Worm (Caenorhabditis elegans): ENCODE measurements around the gene ZK470.4.

ZK470.4 gene

ce11 chrX:4132243-4132642 is 7.3 kb downstream of the ZK470.4 start:
- no peak for TF ChIP-seq F26F4.8 (GFP tag; conservative IDR thresholded peaks at IDR 0.05)
- TF ChIP-seq hlh-30 (tag; optimal IDR thresholded peaks at IDR 0.05; ENCODE audit: insufficient read depth): peak; percentile 87
- TF ChIP-seq unc-130 (GFP tag; optimal IDR thresholded peaks at IDR 0.05): no peak
- TF ChIP-seq mes-2 (tag; optimal IDR thresholded peaks at IDR 0.05; ENCODE audit: poor library complexity, severe bottlenecking): no peak
- TF ChIP-seq ceh-62 (tag; optimal IDR thresholded peaks at IDR 0.05): no peak
- peak in 1 of 2 experiments; percentile 15 for TF ChIP-seq hif-1 (tag; optimal IDR thresholded peaks at IDR 0.05)
- TF ChIP-seq cey-2 (tag; optimal IDR thresholded peaks at IDR 0.05; ENCODE audit: borderline replicate concordance, insufficient read depth): peak; percentile 81
- no peak for TF ChIP-seq lin-1 (GFP tag; IDR thresholded peaks at IDR 0.05)
- no peak for TF ChIP-seq ceh-32 (tag; optimal IDR thresholded peaks at IDR 0.05; ENCODE audit: poor library complexity)
- TF ChIP-seq dmd-9 (GFP tag; IDR thresholded peaks at IDR 0.05): no peak
- TF ChIP-seq spr-1 (tag; optimal IDR thresholded peaks at IDR 0.05): no peak
- TF ChIP-seq nhr-28 (tag; optimal IDR thresholded peaks at IDR 0.05): peak; percentile 60
- no peak for TF ChIP-seq saeg-2 (GFP tag; IDR thresholded peaks at IDR 0.05)
- no peak for TF ChIP-seq Y105C5A.15 (GFP tag; IDR thresholded peaks at IDR 0.05)
- no peak for TF ChIP-seq fos-1 (tag; optimal IDR thresholded peaks at IDR 0.05)
- TF ChIP-seq attf-4 (tag; optimal IDR thresholded peaks at IDR 0.05): no peak
- TF ChIP-seq snpc-1.2 (GFP tag; IDR thresholded peaks at IDR 0.05): no peak
- no peak for TF ChIP-seq rbr-2 (tag; optimal IDR thresholded peaks at IDR 0.05)
- no peak for TF ChIP-seq Y5F2A.4 (GFP tag; optimal IDR thresholded peaks at IDR 0.05)
- TF ChIP-seq mxl-2 (GFP tag; conservative IDR thresholded peaks at IDR 0.05): no peak
- no peak for TF ChIP-seq daf-8 (GFP tag; IDR thresholded peaks at IDR 0.05)
- no peak for TF ChIP-seq lin-29 (GFP tag; IDR thresholded peaks at IDR 0.05)
- TF ChIP-seq nhr-11 (tag; optimal IDR thresholded peaks at IDR 0.05): peak; percentile 7
- no peak for TF ChIP-seq vab-7 (GFP tag; IDR thresholded peaks at IDR 0.05)
- TF ChIP-seq nhr-6 (tag; optimal IDR thresholded peaks at IDR 0.05): no peak
- TF ChIP-seq nhr-41 (GFP tag; IDR thresholded peaks at IDR 0.05): no peak
- no peak for TF ChIP-seq snpc-4 (tag; optimal IDR thresholded peaks at IDR 0.05)
- no peak for TF ChIP-seq ceh-82 (tag; optimal IDR thresholded peaks at IDR 0.05)
- no peak for TF ChIP-seq lin-13 (GFP tag; optimal IDR thresholded peaks at IDR 0.05)
- TF ChIP-seq dve-1 (tag; optimal IDR thresholded peaks at IDR 0.05; ENCODE audit: insufficient read depth): peak; percentile 20
- TF ChIP-seq php-3 (GFP tag; IDR thresholded peaks at IDR 0.05): no peak
- TF ChIP-seq pqm-1 (tag; optimal IDR thresholded peaks at IDR 0.05): no peak
- no peak for TF ChIP-seq ztf-11 (tag; optimal IDR thresholded peaks at IDR 0.05)
- peak; percentile 48 for TF ChIP-seq nhr-10 (tag; optimal IDR thresholded peaks at IDR 0.05)
- peak; percentile 91 for TF ChIP-seq aha-1 (tag)
- no peak for TF ChIP-seq T20F7.1 (GFP tag; optimal IDR thresholded peaks at IDR 0.05)
- TF ChIP-seq zfp-2 (tag; optimal IDR thresholded peaks at IDR 0.05): no peak
- no peak for TF ChIP-seq Y48G9A.11 (GFP tag; IDR thresholded peaks at IDR 0.05)
- no peak for TF ChIP-seq D1046.2 (GFP tag; IDR thresholded peaks at IDR 0.05)
- no peak for TF ChIP-seq lir-3 (tag; optimal IDR thresholded peaks at IDR 0.05)
- peak; percentile 37 for TF ChIP-seq mep-1 (tag; optimal IDR thresholded peaks at IDR 0.05)
- no peak for TF ChIP-seq lin-39 (tag; optimal IDR thresholded peaks at IDR 0.05)
- TF ChIP-seq madf-5 (GFP tag; IDR thresholded peaks at IDR 0.05): no peak
- TF ChIP-seq pha-4 (GFP tag; IDR thresholded peaks at IDR 0.05): no peak
- TF ChIP-seq pha-4 (tag; optimal IDR thresholded peaks at IDR 0.05): no peak
- TF ChIP-seq dmd-6 (GFP tag; IDR thresholded peaks at IDR 0.05): peak; percentile 34; the same call in 1 of the 2 replicates
- no peak for TF ChIP-seq skn-1 (tag; optimal IDR thresholded peaks at IDR 0.05)
- no peak for TF ChIP-seq jun-1 (tag; optimal IDR thresholded peaks at IDR 0.05)
- peak; percentile 48; the same call in 1 of the 2 replicates for TF ChIP-seq ceh-20 (GFP tag; IDR thresholded peaks at IDR 0.05)
- no peak for TF ChIP-seq ztf-7 (tag; optimal IDR thresholded peaks at IDR 0.05)
- no peak for TF ChIP-seq egl-27 (tag; optimal IDR thresholded peaks at IDR 0.05)
- no peak for TF ChIP-seq T26A8.4 (GFP tag; IDR thresholded peaks at IDR 0.05)
- no peak for TF ChIP-seq nhr-42 (GFP tag; IDR thresholded peaks at IDR 0.05)
